Worm (Caenorhabditis elegans): ENCODE measurements around the gene nkb-3.
A peak's percentile ranks its signal among the peaks of the same experiment; 100 is the strongest.

Gene nkb-3

ce11 chrX:13716313-13716712, 54.0 kb downstream of the nkb-3 start (continued):
- 0 out of 2 replicates have a peak, but pooled peaks have one; percentile 8 for TF ChIP-seq pbrm-1 (GFP tag; IDR thresholded peaks at IDR 0.05)
- no peak for TF ChIP-seq F52B5.7 (tag; optimal IDR thresholded peaks at IDR 0.05)
- TF ChIP-seq ceh-91 (GFP tag; IDR thresholded peaks at IDR 0.05) = no peak
- peak; percentile 49 for TF ChIP-seq hmg-1.2 (GFP tag; IDR thresholded peaks at IDR 0.05)
- no peak for TF ChIP-seq F55B11.4 (tag; optimal IDR thresholded peaks at IDR 0.05; ENCODE audit: borderline replicate concordance, insufficient read depth)
- TF ChIP-seq F33H1.4 (GFP tag; IDR thresholded peaks at IDR 0.05) = no peak
- no peak; the same call in 1 of the 2 replicates for TF ChIP-seq dox-1 (GFP tag; IDR thresholded peaks at IDR 0.05)
- TF ChIP-seq Y79H2A.3 (GFP tag; conservative IDR thresholded peaks at IDR 0.05) = no peak
- TF ChIP-seq zim-3 (tag; optimal IDR thresholded peaks at IDR 0.05) = peak; percentile 31
- no peak for TF ChIP-seq attf-6 (GFP tag; IDR thresholded peaks at IDR 0.05)
- peak; percentile 19 for TF ChIP-seq ztf-18 (tag; optimal IDR thresholded peaks at IDR 0.05)
- TF ChIP-seq madf-10 (tag; optimal IDR thresholded peaks at IDR 0.05) = peak; percentile 8
- no peak for TF ChIP-seq sea-2 (GFP tag; IDR thresholded peaks at IDR 0.05)
- no peak for TF ChIP-seq B0019.2 (GFP tag; conservative IDR thresholded peaks at IDR 0.05)
- TF ChIP-seq snpc-4 (GFP tag; optimal IDR thresholded peaks at IDR 0.05) = no peak
- peak in 1 of 4 experiments; percentile 49 for TF ChIP-seq snpc-4 (tag; optimal IDR thresholded peaks at IDR 0.05)
- TF ChIP-seq ets-4 (GFP tag; optimal IDR thresholded peaks at IDR 0.05) = no peak
- 0 out of 2 replicates have a peak, but pooled peaks have one; percentile 12 for TF ChIP-seq lir-1 (GFP tag; conservative IDR thresholded peaks at IDR 0.05)
- TF ChIP-seq dpff-1 (tag; optimal IDR thresholded peaks at IDR 0.05) = no peak
- TF ChIP-seq C06A6.2 (GFP tag; conservative IDR thresholded peaks at IDR 0.05) = peak; percentile 24; the same call in 1 of the 2 replicates
- TF ChIP-seq tbx-9 (tag; optimal IDR thresholded peaks at IDR 0.05; ENCODE audit: borderline replicate concordance) = no peak
- TF ChIP-seq gei-17 (GFP tag; optimal IDR thresholded peaks at IDR 0.05) = no peak
- no peak for TF ChIP-seq madf-6 (GFP tag; IDR thresholded peaks at IDR 0.05)
- no peak for TF ChIP-seq F10E7.11 (tag; optimal IDR thresholded peaks at IDR 0.05)
- no peak for TF ChIP-seq T07F8.4 (tag; optimal IDR thresholded peaks at IDR 0.05)
- TF ChIP-seq lin-40 (tag; optimal IDR thresholded peaks at IDR 0.05) = no peak
- peak; percentile 75; the same call in 1 of the 2 replicates for TF ChIP-seq lin-26 (GFP tag; IDR thresholded peaks at IDR 0.05)
- 0 out of 2 replicates have a peak, but pooled peaks have one; percentile 29 for TF ChIP-seq hmg-20 (GFP tag; IDR thresholded peaks at IDR 0.05)
- no peak for TF ChIP-seq ceh-100 (GFP tag; IDR thresholded peaks at IDR 0.05)
- TF ChIP-seq ztf-26 (tag; optimal IDR thresholded peaks at IDR 0.05) = no peak
- TF ChIP-seq unc-62 (GFP tag; optimal IDR thresholded peaks at IDR 0.05) = no peak
- TF ChIP-seq ZK185.1 (tag; optimal IDR thresholded peaks at IDR 0.05; ENCODE audit: poor library complexity, severe bottlenecking) = peak; percentile 30
- 0 out of 2 replicates have a peak, but pooled peaks have one; percentile 9 for TF ChIP-seq aptf-2 (GFP tag; conservative IDR thresholded peaks at IDR 0.05)
- TF ChIP-seq ceh-27 (GFP tag; optimal IDR thresholded peaks at IDR 0.05) = no peak

All from whole organism, young adult.